Fruit fly (Drosophila melanogaster): Measurements from ENCODE around the gene CG42831.

The CG42831 gene

dm6 chr3L:10842830-10843229 is 28.2 kb downstream of the CG42831 start (continued):
- TF ChIP-seq CG10147 (GFP tag; optimal IDR thresholded peaks at IDR 0.05), result no peak
- TF ChIP-seq tll (GFP tag; optimal IDR thresholded peaks at IDR 0.05), result peak in 1 of 2 experiments; percentile 66
- peak; percentile 97 for TF ChIP-seq pros (GFP tag; optimal IDR thresholded peaks at IDR 0.05)
- peak in 1 of 2 experiments; percentile 12 for TF ChIP-seq Trl (optimal IDR thresholded peaks at IDR 0.05)
- TF ChIP-seq Trl (GFP tag; optimal IDR thresholded peaks at IDR 0.05), result no peak
- TF ChIP-seq CG12236 (GFP tag; optimal IDR thresholded peaks at IDR 0.05), result no peak
- no peak for TF ChIP-seq jigr1 (GFP tag; IDR thresholded peaks at IDR 0.05)
- peak; percentile 51 for TF ChIP-seq kni (GFP tag; optimal IDR thresholded peaks at IDR 0.05)
- no peak for TF ChIP-seq yki (optimal IDR thresholded peaks at IDR 0.05)
- TF ChIP-seq prd (optimal IDR thresholded peaks at IDR 0.05), result no peak
- TF ChIP-seq prd (GFP tag; IDR thresholded peaks at IDR 0.05), result no peak
- TF ChIP-seq sd (tag; optimal IDR thresholded peaks at IDR 0.05), result peak; percentile 11
- TF ChIP-seq CG31224 (GFP tag; IDR thresholded peaks at IDR 0.05), result 0 out of 2 replicates have a peak, but pooled peaks have one; percentile 67
- no peak for TF ChIP-seq CG30431 (GFP tag; optimal IDR thresholded peaks at IDR 0.05)
- TF ChIP-seq schlank (tag; optimal IDR thresholded peaks at IDR 0.05), result no peak
- no peak for TF ChIP-seq pfk (GFP tag; optimal IDR thresholded peaks at IDR 0.05)
- peak; percentile 26 for TF ChIP-seq nerfin-1 (tag; optimal IDR thresholded peaks at IDR 0.05)
- no peak for TF ChIP-seq zen2 (GFP tag; IDR thresholded peaks at IDR 0.05; ENCODE audit: partially characterized antibody)
- TF ChIP-seq crol (GFP tag; IDR thresholded peaks at IDR 0.05), result peak; percentile 21; the same call in 1 of the 2 replicates
- 0 out of 2 replicates have a peak, but pooled peaks have one; percentile 23 for TF ChIP-seq chm (GFP tag; IDR thresholded peaks at IDR 0.05)
- no peak for TF ChIP-seq Blimp-1 (GFP tag; optimal IDR thresholded peaks at IDR 0.05)
- no peak for TF ChIP-seq CG17802 (tag; optimal IDR thresholded peaks at IDR 0.05)
- TF ChIP-seq Oaz (GFP tag; IDR thresholded peaks at IDR 0.05), result no peak
- no peak for TF ChIP-seq tio (GFP tag; optimal IDR thresholded peaks at IDR 0.05)
- no peak for TF ChIP-seq CG6813 (GFP tag; optimal IDR thresholded peaks at IDR 0.05)
- TF ChIP-seq gem (tag; optimal IDR thresholded peaks at IDR 0.05), result no peak
- TF ChIP-seq grau (tag; optimal IDR thresholded peaks at IDR 0.05), result no peak
- TF ChIP-seq CG12769 (tag; optimal IDR thresholded peaks at IDR 0.05), result no peak
- no peak for TF ChIP-seq ssp (GFP tag; IDR thresholded peaks at IDR 0.05)
- TF ChIP-seq Hey (tag; optimal IDR thresholded peaks at IDR 0.05), result peak; percentile 23
- TF ChIP-seq Dip2 (GFP tag; IDR thresholded peaks at IDR 0.05), result no peak

- TF ChIP-seq CG1602 (GFP tag; optimal IDR thresholded peaks at IDR 0.05) (peak; percentile 36), CG4820 (GFP tag; optimal IDR thresholded peaks at IDR 0.05) (peak; percentile 47), CG10267 (tag; optimal IDR thresholded peaks at IDR 0.05) (peak; percentile 81), vvl (GFP tag; IDR thresholded peaks at IDR 0.05) (peak; percentile 41; the same call in 1 of the 2 replicates), CG6689 (GFP tag; IDR thresholded peaks at IDR 0.05) (peak; percentile 44; the same call in 1 of the 2 replicates), Ssrp (tag; optimal IDR thresholded peaks at IDR 0.05) (peak; percentile 76), CG1529 (GFP tag; optimal IDR thresholded peaks at IDR 0.05) (peak; percentile 73), pb (GFP tag; optimal IDR thresholded peaks at IDR 0.05) (no peak), H15 (GFP tag; IDR thresholded peaks at IDR 0.05) (no peak), gro (GFP tag; optimal IDR thresholded peaks at IDR 0.05) (no peak), CG18262 (tag; optimal IDR thresholded peaks at IDR 0.05) (peak; percentile 92), scrt (GFP tag; optimal IDR thresholded peaks at IDR 0.05) (peak; percentile 39), otp (GFP tag; IDR thresholded peaks at IDR 0.05) (no peak), HHEX (GFP tag; optimal IDR thresholded peaks at IDR 0.05) (peak; percentile 38), Hey (tag; optimal IDR thresholded peaks at IDR 0.05) (no peak), CG17385 (GFP tag; optimal IDR thresholded peaks at IDR 0.05) (peak; percentile 49), stwl (tag; optimal IDR thresholded peaks at IDR 0.05) (peak; percentile 2), aop (GFP tag; IDR thresholded peaks at IDR 0.05) (no peak), CG2120 (GFP tag; optimal IDR thresholded peaks at IDR 0.05) (no peak), btn (GFP tag; optimal IDR thresholded peaks at IDR 0.05) (no peak), Nf-YC (tag; optimal IDR thresholded peaks at IDR 0.05) (no peak), inv (GFP tag; IDR thresholded peaks at IDR 0.05; ENCODE audit: partially characterized antibody) (no peak), CG11695 (GFP tag; IDR thresholded peaks at IDR 0.05) (0 out of 3 replicates have a peak, but pooled peaks have one; percentile 48)
These were observed 28.7 kb downstream of the CG42831 start for dm6 chr3L:10843273-10843672.

Data from whole organism, embryonic.